Worm (Caenorhabditis elegans) whole organism, early embryonic: Measurements from ENCODE around the gene thoc-1.

ENCODE experiments used
- B0310.2 ChIP-seq: sonication (generic microtip); optimal IDR thresholded peaks from 2 replicates; lab custom pipeline; 2016; ENCODE audit warnings: mild to moderate bottlenecking, missing genetic modification characterization, missing compliant biosample characterization
- F13C5.2 ChIP-seq: sonication (generic microtip); optimal IDR thresholded peaks from 2 replicates; lab custom pipeline; 2017; ENCODE audit warnings: mild to moderate bottlenecking, missing genetic modification characterization, inconsistent platforms, missing compliant biosample characterization
- aly-1 ChIP-seq: sonication (generic microtip); optimal IDR thresholded peaks from 2 replicates; lab custom pipeline; 2016; ENCODE audit warnings: missing genetic modification characterization, missing compliant biosample characterization
- ama-1 ChIP-seq: fragments of 150-350 bp; optimal IDR thresholded peaks from 2 replicates; lab custom pipeline; 2014
- ceh-13 ChIP-seq: fragments of 200-800 bp; sonication (Bioruptor generic); optimal IDR thresholded peaks from 2 replicates; lab custom pipeline; 2018; ENCODE audit warnings: mild to moderate bottlenecking, missing genetic modification characterization, missing compliant biosample characterization
- ceh-36 ChIP-seq: sonication (generic microtip); optimal IDR thresholded peaks from 2 replicates; lab custom pipeline; 2016; ENCODE audit warnings: missing genetic modification characterization, inconsistent platforms, missing compliant biosample characterization
- ets-7 ChIP-seq: sonication (generic microtip); optimal IDR thresholded peaks from 2 replicates; lab custom pipeline; 2016; ENCODE audit warnings: missing genotype, missing genetic modification characterization, missing compliant biosample characterization
- flt-1 ChIP-seq: fragments of 200-800 bp; sonication (Bioruptor generic); IDR thresholded peaks from 2 replicates; pipeline ENCODE4 v1.3.6; 2022; ENCODE audit warnings: missing genetic modification characterization, missing compliant biosample characterization
- hmbx-1 ChIP-seq: sonication (generic microtip); optimal IDR thresholded peaks from 2 replicates; lab custom pipeline; 2016; ENCODE audit warnings: mild to moderate bottlenecking, missing genetic modification characterization, missing compliant biosample characterization
- hmg-4 ChIP-seq: fragments of 200-800 bp; sonication (Bioruptor generic); optimal IDR thresholded peaks from 2 replicates; lab custom pipeline; 2018; ENCODE audit warnings: mild to moderate bottlenecking, missing genetic modification characterization, missing compliant biosample characterization
- hnd-1 ChIP-seq: sonication (generic microtip); optimal IDR thresholded peaks from 2 replicates; lab custom pipeline; 2016; ENCODE audit warnings: missing genetic modification characterization, missing compliant biosample characterization
- pes-1 ChIP-seq: fragments of 200-800 bp; sonication (Bioruptor generic); IDR thresholded peaks from 2 replicates; pipeline ENCODE4 v1.3.6; 2022; ENCODE audit warnings: missing genetic modification reagents, missing genetic modification characterization, missing compliant biosample characterization
- scrt-1 ChIP-seq: fragments of 200-800 bp; sonication (Bioruptor generic); IDR thresholded peaks from 2 replicates; pipeline ENCODE4 v1.3.6; 2022; ENCODE audit warnings: missing genetic modification characterization, missing compliant biosample characterization
- sea-1 ChIP-seq: fragments of 200-800 bp; sonication (Bioruptor generic); conservative IDR thresholded peaks from 2 replicates; pipeline ENCODE4 v1.3.6; 2022; ENCODE audit warnings: missing genetic modification characterization, missing compliant biosample characterization
- tbx-11 ChIP-seq: fragments of 200-800 bp; sonication (Bioruptor generic); IDR thresholded peaks from 2 replicates; pipeline ENCODE4 v1.3.6; 2022; ENCODE audit warnings: missing genetic modification characterization, missing compliant biosample characterization
- tbx-37 ChIP-seq: fragments of 200-800 bp; sonication (Bioruptor generic); conservative IDR thresholded peaks from 2 replicates; pipeline ENCODE4 v1.3.6; 2022; ENCODE audit warnings: missing genetic modification reagents, missing genetic modification characterization, missing compliant biosample characterization
- tra-4 ChIP-seq: sonication (generic microtip); optimal IDR thresholded peaks from 2 replicates; lab custom pipeline; 2017; ENCODE audit warnings: missing genetic modification characterization, missing compliant biosample characterization

Gene thoc-1

ce11 chrII:691550-691949 is 10.4 kb upstream of the thoc-1 start, which contains the start of gene T02H6.3:
T02H6.3 (plus strand) TSS chrII:691850.
- no peak for TF ChIP-seq ceh-36 (tag; lab: Kevin White, UChicago)
- TF ChIP-seq hnd-1 (tag; lab: Kevin White, UChicago): no peak

- peak; percentile 53; the same call in 1 of the 2 replicates for TF ChIP-seq tbx-37 (GFP tag; lab: Robert Waterston, UW)
- 0 out of 2 replicates have a peak, but pooled peaks have one; percentile 27 for TF ChIP-seq tbx-11
- peak; percentile 70; the same call in 1 of the 2 replicates for TF ChIP-seq scrt-1 (GFP tag; lab: Robert Waterston, UW)
Measured at ce11 chrII:695079-695478, 6.8 kb upstream of the thoc-1 start.

DNA sequence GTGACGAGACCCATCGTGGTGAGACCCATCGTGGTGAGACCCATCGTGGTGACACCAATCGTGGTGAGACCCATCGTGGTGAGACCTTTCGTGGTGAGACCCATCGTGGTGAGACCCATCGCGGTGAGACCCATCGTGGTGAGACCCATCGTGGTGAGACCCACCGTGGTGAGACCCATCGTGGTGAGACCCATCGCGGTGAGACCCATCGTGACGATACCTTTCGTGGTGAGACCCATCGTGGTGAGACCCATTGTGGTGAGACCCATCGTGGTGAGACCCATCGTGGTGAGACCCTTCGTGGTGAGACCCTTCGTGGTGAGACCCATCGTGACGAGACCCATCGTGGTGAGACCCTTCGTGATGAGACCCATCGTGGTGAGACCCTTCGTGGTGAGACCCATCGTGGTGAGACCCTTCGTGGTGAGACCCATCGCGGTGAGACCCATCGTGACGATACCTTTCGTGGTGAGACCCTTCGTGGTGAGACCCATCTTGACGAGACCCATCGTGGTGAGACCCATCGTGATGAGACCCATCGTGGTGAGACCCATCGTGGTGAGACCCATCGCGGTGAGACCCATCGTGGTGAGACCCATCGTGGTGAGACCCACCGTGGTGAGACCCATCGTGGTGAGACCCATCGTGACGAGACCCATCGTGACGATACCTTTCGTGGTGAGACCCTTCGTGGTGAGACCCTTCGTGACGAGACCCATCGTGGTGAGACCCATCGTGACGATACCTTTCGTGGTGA is 5.0 kb upstream of the thoc-1 start:
- TF ChIP-seq tbx-37 (GFP tag; lab: Robert Waterston, UW): peak; percentile 57
- TF ChIP-seq scrt-1 (GFP tag; lab: Robert Waterston, UW): peak; percentile 76; the same call in 1 of the 2 replicates
- TF ChIP-seq flt-1 (GFP tag; lab: Robert Waterston, UW): peak; percentile 64; the same call in 1 of the 2 replicates

DNA sequence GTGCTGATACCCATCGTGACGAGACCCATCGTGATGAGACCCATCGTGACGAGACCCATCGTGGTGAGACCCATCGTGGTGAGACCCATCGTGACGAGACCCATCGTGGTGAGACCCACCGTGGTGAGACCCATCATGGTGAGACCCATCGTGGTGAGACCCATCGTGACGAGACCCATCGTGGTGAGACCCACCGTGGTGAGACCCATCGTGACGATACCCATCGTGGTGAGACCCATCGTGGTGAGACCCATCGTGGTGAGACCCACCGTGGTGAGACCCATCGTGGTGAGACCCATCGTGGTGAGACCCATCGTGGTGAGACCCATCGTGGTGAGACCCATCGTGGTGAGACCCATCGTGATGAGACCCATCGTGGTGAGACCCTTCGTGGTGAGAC is 3.5 kb upstream of the thoc-1 start:
- peak; percentile 46; the same call in 1 of the 2 replicates for TF ChIP-seq sea-1
- peak; percentile 56; the same call in 1 of the 2 replicates for TF ChIP-seq tbx-11
- TF ChIP-seq scrt-1 (GFP tag; lab: Robert Waterston, UW): peak; percentile 53; the same call in 1 of the 2 replicates

DNA sequence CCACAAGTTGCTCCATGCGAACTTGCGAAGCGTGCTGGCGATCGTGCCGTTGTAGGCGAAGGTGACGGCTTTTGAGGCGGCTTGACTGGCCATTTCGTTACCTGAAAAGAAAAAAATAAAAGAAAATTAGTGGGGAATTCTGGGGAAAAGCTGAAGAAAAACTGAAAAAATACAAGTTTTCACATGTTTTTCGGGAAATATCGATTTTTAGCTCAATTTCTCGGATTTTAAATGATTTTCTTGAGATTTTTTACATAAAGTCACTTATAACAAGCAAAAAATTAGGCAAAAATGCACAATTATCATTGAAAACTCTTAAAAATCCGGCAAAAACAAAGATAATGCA is 909 bp upstream of the thoc-1 start, which contains the start of gene T02H6.11:
Gene T02H6.11, minus strand, starts transcription at position 101 of the 346 bp plus-strand sequence.
- TF ChIP-seq sea-1 (no peak), hmg-4 (GFP tag; lab: Kevin White, UChicago) (no peak), ceh-36 (tag; lab: Kevin White, UChicago) (no peak), hmbx-1 (no peak), scrt-1 (GFP tag; lab: Robert Waterston, UW) (no peak), flt-1 (GFP tag; lab: Robert Waterston, UW) (no peak), tbx-37 (GFP tag; lab: Robert Waterston, UW) (no peak), F13C5.2 (tag; lab: Kevin White, UChicago) (no peak), tra-4 (no peak), ets-7 (tag; lab: Kevin White, UChicago) (no peak)

ce11 chrII:709081-709480 is 7.2 kb downstream of the thoc-1 start, which contains the start of gene T02H6.1:
T02H6.1 (plus strand) TSS chrII:709381.
- no peak for TF ChIP-seq tra-4
- no peak for TF ChIP-seq flt-1 (GFP tag; lab: Robert Waterston, UW)
- no peak for TF ChIP-seq hmg-4 (GFP tag; lab: Kevin White, UChicago)
- no peak for TF ChIP-seq F13C5.2 (tag; lab: Kevin White, UChicago)
- no peak for TF ChIP-seq hnd-1 (tag; lab: Kevin White, UChicago)
- TF ChIP-seq B0310.2 (tag; lab: Kevin White, UChicago): no peak
- no peak for TF ChIP-seq scrt-1 (GFP tag; lab: Robert Waterston, UW)
- TF ChIP-seq aly-1 (tag; lab: Kevin White, UChicago): no peak
- no peak for TF ChIP-seq ceh-13 (GFP tag; lab: Kevin White, UChicago)

- TF ChIP-seq F13C5.2 (tag; lab: Kevin White, UChicago) (no peak), tbx-11 (no peak), tra-4 (no peak), hmbx-1 (no peak), pes-1 (GFP tag; lab: Robert Waterston, UW) (no peak), scrt-1 (GFP tag; lab: Robert Waterston, UW) (no peak), tbx-37 (GFP tag; lab: Robert Waterston, UW) (no peak)
Measured at ce11 chrII:721931-722330, 20.0 kb downstream of the thoc-1 start.

DNA sequence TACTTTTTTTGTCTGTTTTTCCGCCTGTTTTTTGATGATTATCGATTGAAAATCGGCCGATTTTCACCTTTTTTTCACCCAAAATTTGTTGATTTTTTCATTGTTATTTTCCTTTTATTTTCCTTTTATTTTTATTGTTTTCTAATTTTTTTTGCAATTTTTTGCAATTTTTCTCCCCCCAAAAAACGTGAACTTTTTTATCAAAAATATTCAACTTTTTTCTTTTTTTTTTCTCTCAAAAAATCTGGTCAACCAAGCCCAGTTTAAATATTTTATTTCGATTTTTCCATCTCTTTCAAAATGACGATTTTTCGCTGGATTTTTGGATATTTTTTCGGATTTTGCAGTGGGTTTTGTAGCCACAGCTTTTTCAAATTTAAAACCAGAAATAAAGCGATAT is 21.6 kb downstream of the thoc-1 start, which contains the start of gene rfip-2:
Gene rfip-2, plus strand, starts transcription at position 301 of the 400 bp plus-strand sequence.
- no peak for TF ChIP-seq ceh-36 (tag; lab: Kevin White, UChicago)
- no peak for TF ChIP-seq tra-4
- no peak for TF ChIP-seq sea-1
- TF ChIP-seq hmbx-1: no peak
- TF ChIP-seq pes-1 (GFP tag; lab: Robert Waterston, UW): no peak
- TF ChIP-seq ceh-13 (GFP tag; lab: Kevin White, UChicago): no peak
- no peak for TF ChIP-seq scrt-1 (GFP tag; lab: Robert Waterston, UW)
- no peak for TF ChIP-seq tbx-11
- no peak for TF ChIP-seq flt-1 (GFP tag; lab: Robert Waterston, UW)
- TF ChIP-seq aly-1 (tag; lab: Kevin White, UChicago): no peak
- no peak for TF ChIP-seq B0310.2 (tag; lab: Kevin White, UChicago)
- TF ChIP-seq ets-7 (tag; lab: Kevin White, UChicago): no peak
- TF ChIP-seq ama-1: no peak
- TF ChIP-seq tbx-37 (GFP tag; lab: Robert Waterston, UW): no peak
- no peak for TF ChIP-seq hmg-4 (GFP tag; lab: Kevin White, UChicago)
- TF ChIP-seq F13C5.2 (tag; lab: Kevin White, UChicago): no peak
